Worm (Caenorhabditis elegans): ENCODE measurements around the gene daf-22.
A peak's percentile ranks its signal among the peaks of the same experiment; 100 is the strongest.

The daf-22 gene

ce11 chrII:12389783-12390182, 35.7 kb downstream of the daf-22 start, which contains the start of gene Y57A10B.6:
Gene Y57A10B.6, plus strand, starts transcription at chrII:12390083.
- TF ChIP-seq F13C5.2 (tag; optimal IDR thresholded peaks at IDR 0.05), result no peak
- TF ChIP-seq hmg-4 (GFP tag; optimal IDR thresholded peaks at IDR 0.05), result no peak
- no peak for TF ChIP-seq sea-1 (GFP tag; conservative IDR thresholded peaks at IDR 0.05)
- no peak for TF ChIP-seq B0310.2 (tag; optimal IDR thresholded peaks at IDR 0.05)
- no peak for TF ChIP-seq flt-1 (GFP tag; IDR thresholded peaks at IDR 0.05)
- no peak for TF ChIP-seq tbx-11 (GFP tag; IDR thresholded peaks at IDR 0.05)
- no peak for TF ChIP-seq pes-1 (GFP tag; IDR thresholded peaks at IDR 0.05)
- TF ChIP-seq scrt-1 (GFP tag; IDR thresholded peaks at IDR 0.05), result no peak
- TF ChIP-seq ceh-13 (GFP tag; optimal IDR thresholded peaks at IDR 0.05), result no peak
- TF ChIP-seq aly-1 (tag; optimal IDR thresholded peaks at IDR 0.05), result no peak
- TF ChIP-seq ets-7 (tag; optimal IDR thresholded peaks at IDR 0.05), result no peak
- TF ChIP-seq hnd-1 (tag; optimal IDR thresholded peaks at IDR 0.05), result no peak
- TF ChIP-seq ama-1 (optimal IDR thresholded peaks at IDR 0.05), result no peak
- no peak for TF ChIP-seq tra-4 (tag; optimal IDR thresholded peaks at IDR 0.05)
- TF ChIP-seq ceh-36 (tag; optimal IDR thresholded peaks at IDR 0.05), result no peak
- no peak for TF ChIP-seq hmbx-1 (tag; optimal IDR thresholded peaks at IDR 0.05)

- TF ChIP-seq ama-1 (optimal IDR thresholded peaks at IDR 0.05) (no peak), ceh-36 (tag; optimal IDR thresholded peaks at IDR 0.05) (no peak), aly-1 (tag; optimal IDR thresholded peaks at IDR 0.05) (no peak), sea-1 (GFP tag; conservative IDR thresholded peaks at IDR 0.05) (no peak), flt-1 (GFP tag; IDR thresholded peaks at IDR 0.05) (no peak), tra-4 (tag; optimal IDR thresholded peaks at IDR 0.05) (no peak), pes-1 (GFP tag; IDR thresholded peaks at IDR 0.05) (no peak), ets-7 (tag; optimal IDR thresholded peaks at IDR 0.05) (no peak), hmbx-1 (tag; optimal IDR thresholded peaks at IDR 0.05) (no peak), hnd-1 (tag; optimal IDR thresholded peaks at IDR 0.05) (no peak), tbx-11 (GFP tag; IDR thresholded peaks at IDR 0.05) (no peak), B0310.2 (tag; optimal IDR thresholded peaks at IDR 0.05) (no peak), tbx-37 (GFP tag; conservative IDR thresholded peaks at IDR 0.05) (no peak), ceh-13 (GFP tag; optimal IDR thresholded peaks at IDR 0.05) (no peak), scrt-1 (GFP tag; IDR thresholded peaks at IDR 0.05) (no peak), hmg-4 (GFP tag; optimal IDR thresholded peaks at IDR 0.05) (no peak), F13C5.2 (tag; optimal IDR thresholded peaks at IDR 0.05) (no peak)
These were observed 37.5 kb downstream of the daf-22 start, which contains the start of gene sre-41 for ce11 chrII:12387980-12388379. Gene sre-41, plus strand, starts transcription at chrII:12388280.

- TF ChIP-seq B0310.2 (tag; optimal IDR thresholded peaks at IDR 0.05) (no peak), scrt-1 (GFP tag; IDR thresholded peaks at IDR 0.05) (no peak), tbx-37 (GFP tag; conservative IDR thresholded peaks at IDR 0.05) (no peak), ceh-13 (GFP tag; optimal IDR thresholded peaks at IDR 0.05) (no peak), tra-4 (tag; optimal IDR thresholded peaks at IDR 0.05) (no peak), flt-1 (GFP tag; IDR thresholded peaks at IDR 0.05) (no peak), ceh-36 (tag; optimal IDR thresholded peaks at IDR 0.05) (no peak), hmg-4 (GFP tag; optimal IDR thresholded peaks at IDR 0.05) (no peak), tbx-11 (GFP tag; IDR thresholded peaks at IDR 0.05) (no peak)
These were observed 38.0 kb downstream of the daf-22 start for ce11 chrII:12387487-12387886.

ce11 chrII:12386781-12387180, 38.7 kb downstream of the daf-22 start, which contains the start of gene sre-42:
Gene sre-42, minus strand, starts transcription at chrII:12386881.
- TF ChIP-seq hmbx-1 (tag; optimal IDR thresholded peaks at IDR 0.05), result no peak

ce11 chrII:12385815-12386214, 39.7 kb downstream of the daf-22 start:
- TF ChIP-seq hmbx-1 (tag; optimal IDR thresholded peaks at IDR 0.05) (no peak), pes-1 (GFP tag; IDR thresholded peaks at IDR 0.05) (no peak), aly-1 (tag; optimal IDR thresholded peaks at IDR 0.05) (no peak), hnd-1 (tag; optimal IDR thresholded peaks at IDR 0.05) (no peak)

- TF ChIP-seq ama-1 (optimal IDR thresholded peaks at IDR 0.05) (no peak), F13C5.2 (tag; optimal IDR thresholded peaks at IDR 0.05) (no peak), B0310.2 (tag; optimal IDR thresholded peaks at IDR 0.05) (no peak), sea-1 (GFP tag; conservative IDR thresholded peaks at IDR 0.05) (no peak), tbx-37 (GFP tag; conservative IDR thresholded peaks at IDR 0.05) (no peak), hmg-4 (GFP tag; optimal IDR thresholded peaks at IDR 0.05) (no peak), ceh-13 (GFP tag; optimal IDR thresholded peaks at IDR 0.05) (no peak)
These were observed 42.6 kb downstream of the daf-22 start, which contains the start of gene btb-14 for ce11 chrII:12382625-12383562. Gene btb-14, plus strand, starts transcription at chrII:12383463.

ce11 chrII:12380888-12381287, 44.6 kb downstream of the daf-22 start:
- TF ChIP-seq ceh-36 (tag; optimal IDR thresholded peaks at IDR 0.05), result peak; percentile 76
- TF ChIP-seq tra-4 (tag; optimal IDR thresholded peaks at IDR 0.05), result no peak
- no peak for TF ChIP-seq tbx-37 (GFP tag; conservative IDR thresholded peaks at IDR 0.05)

- TF ChIP-seq hnd-1 (tag; optimal IDR thresholded peaks at IDR 0.05) (no peak), F13C5.2 (tag; optimal IDR thresholded peaks at IDR 0.05) (no peak), ceh-13 (GFP tag; optimal IDR thresholded peaks at IDR 0.05) (no peak), B0310.2 (tag; optimal IDR thresholded peaks at IDR 0.05) (no peak), aly-1 (tag; optimal IDR thresholded peaks at IDR 0.05) (no peak), scrt-1 (GFP tag; IDR thresholded peaks at IDR 0.05) (no peak), ama-1 (optimal IDR thresholded peaks at IDR 0.05) (no peak), tra-4 (tag; optimal IDR thresholded peaks at IDR 0.05) (no peak), pes-1 (GFP tag; IDR thresholded peaks at IDR 0.05) (no peak), tbx-37 (GFP tag; conservative IDR thresholded peaks at IDR 0.05) (no peak), ceh-36 (tag; optimal IDR thresholded peaks at IDR 0.05) (no peak), tbx-11 (GFP tag; IDR thresholded peaks at IDR 0.05) (no peak)
These were observed 46.1 kb downstream of the daf-22 start, which contains the start of gene marc-5 for ce11 chrII:12379430-12379829. Gene marc-5, minus strand, starts transcription at chrII:12379530.

Data from whole organism, early embryonic.